Worm (Caenorhabditis elegans): ENCODE results near the gene W04H10.2.

W04H10.2 gene

ce11 chrII:578803-579202 is 26.6 kb upstream of the W04H10.2 start:
- TF ChIP-seq elt-1 (tag; optimal IDR thresholded peaks at IDR 0.05; ENCODE audit: borderline replicate concordance, insufficient read depth) (no peak), ham-2 (GFP tag; optimal IDR thresholded peaks at IDR 0.05) (no peak)

- TF ChIP-seq ztf-11 (tag; optimal IDR thresholded peaks at IDR 0.05) (no peak), unc-120 (tag; optimal IDR thresholded peaks at IDR 0.05; ENCODE audit: poor library complexity, severe bottlenecking) (peak; percentile 98), ces-1 (GFP tag; optimal IDR thresholded peaks at IDR 0.05) (peak; percentile 31)
Measured at ce11 chrII:580189-580643, 25.2 kb upstream of the W04H10.2 start, which contains the start of the genes cdc-37 and W08F4.3. TSS of gene cdc-37 (minus strand) at chrII:580593. TSS of gene W08F4.3 (plus strand) at chrII:580602.

ce11 chrII:581983-582382 is 23.4 kb upstream of the W04H10.2 start:
- TF ChIP-seq nhr-2 (tag; optimal IDR thresholded peaks at IDR 0.05) (no peak), ham-2 (GFP tag; optimal IDR thresholded peaks at IDR 0.05) (no peak), tbx-8 (GFP tag; optimal IDR thresholded peaks at IDR 0.05) (no peak), sptf-1 (tag; optimal IDR thresholded peaks at IDR 0.05) (no peak), cnd-1 (tag; optimal IDR thresholded peaks at IDR 0.05) (no peak), nhr-76 (tag; optimal IDR thresholded peaks at IDR 0.05) (no peak), nhr-12 (tag; optimal IDR thresholded peaks at IDR 0.05) (no peak), nhr-237 (tag; optimal IDR thresholded peaks at IDR 0.05) (no peak), ztf-11 (tag; optimal IDR thresholded peaks at IDR 0.05) (no peak), pha-4 (tag; optimal IDR thresholded peaks at IDR 0.05) (no peak), mep-1 (tag; optimal IDR thresholded peaks at IDR 0.05) (no peak), mab-5 (tag; optimal IDR thresholded peaks at IDR 0.05) (no peak), unc-39 (tag; optimal IDR thresholded peaks at IDR 0.05) (no peak), sem-2 (GFP tag; optimal IDR thresholded peaks at IDR 0.05) (no peak), bed-3 (GFP tag; optimal IDR thresholded peaks at IDR 0.05) (no peak), mls-2 (tag; optimal IDR thresholded peaks at IDR 0.05) (no peak), flh-1 (GFP tag; optimal IDR thresholded peaks at IDR 0.05) (no peak), lin-13 (tag; optimal IDR thresholded peaks at IDR 0.05) (no peak), elt-1 (tag; optimal IDR thresholded peaks at IDR 0.05; ENCODE audit: borderline replicate concordance, insufficient read depth) (no peak), lsy-2 (tag; optimal IDR thresholded peaks at IDR 0.05) (no peak)

- TF ChIP-seq snpc-4 (tag; optimal IDR thresholded peaks at IDR 0.05) (no peak), unc-120 (tag; optimal IDR thresholded peaks at IDR 0.05; ENCODE audit: poor library complexity, severe bottlenecking) (no peak), cnd-1 (tag; optimal IDR thresholded peaks at IDR 0.05) (no peak), mep-1 (tag; optimal IDR thresholded peaks at IDR 0.05) (no peak), lsy-2 (tag; optimal IDR thresholded peaks at IDR 0.05) (no peak), ces-1 (GFP tag; optimal IDR thresholded peaks at IDR 0.05) (no peak), ceh-83 (GFP tag; optimal IDR thresholded peaks at IDR 0.05) (no peak), nhr-2 (tag; optimal IDR thresholded peaks at IDR 0.05) (no peak), elt-3 (tag; optimal IDR thresholded peaks at IDR 0.05) (no peak), ham-2 (GFP tag; optimal IDR thresholded peaks at IDR 0.05) (no peak), pha-4 (tag; optimal IDR thresholded peaks at IDR 0.05) (no peak), mls-2 (tag; optimal IDR thresholded peaks at IDR 0.05) (no peak), unc-62 (GFP tag; optimal IDR thresholded peaks at IDR 0.05) (no peak)
Measured at ce11 chrII:582649-583048, 22.7 kb upstream of the W04H10.2 start, which contains the start of gene fbxb-14. TSS of gene fbxb-14 (minus strand) at chrII:582749.

ce11 chrII:584321-584848 is 21.0 kb upstream of the W04H10.2 start, which contains the start of the genes W08F4.12 and W08F4.13:
TSS of gene W08F4.12 (minus strand) at chrII:584421.
TSS of gene W08F4.13 (plus strand) at chrII:584798.
- no peak for TF ChIP-seq bed-3 (GFP tag; optimal IDR thresholded peaks at IDR 0.05)
- TF ChIP-seq nhr-76 (tag; optimal IDR thresholded peaks at IDR 0.05) = no peak
- TF ChIP-seq flh-1 (GFP tag; optimal IDR thresholded peaks at IDR 0.05) = no peak
- no peak for TF ChIP-seq ces-1 (GFP tag; optimal IDR thresholded peaks at IDR 0.05)
- TF ChIP-seq mab-5 (tag; optimal IDR thresholded peaks at IDR 0.05) = no peak
- no peak for TF ChIP-seq M03D4.4 (tag; optimal IDR thresholded peaks at IDR 0.05)
- TF ChIP-seq unc-120 (tag; optimal IDR thresholded peaks at IDR 0.05; ENCODE audit: poor library complexity, severe bottlenecking) = no peak
- TF ChIP-seq sptf-1 (tag; optimal IDR thresholded peaks at IDR 0.05) = no peak
- no peak for TF ChIP-seq unc-39 (tag; optimal IDR thresholded peaks at IDR 0.05)
- TF ChIP-seq ztf-11 (tag; optimal IDR thresholded peaks at IDR 0.05) = no peak
- no peak for TF ChIP-seq lin-32 (GFP tag; optimal IDR thresholded peaks at IDR 0.05)
- TF ChIP-seq ceh-43 (GFP tag; optimal IDR thresholded peaks at IDR 0.05) = no peak
- TF ChIP-seq nhr-12 (tag; optimal IDR thresholded peaks at IDR 0.05) = no peak
- TF ChIP-seq blmp-1 (tag; optimal IDR thresholded peaks at IDR 0.05) = no peak
- no peak for TF ChIP-seq elt-1 (tag; optimal IDR thresholded peaks at IDR 0.05; ENCODE audit: borderline replicate concordance, insufficient read depth)
- TF ChIP-seq lin-13 (tag; optimal IDR thresholded peaks at IDR 0.05) = no peak
- no peak for TF ChIP-seq sem-2 (GFP tag; optimal IDR thresholded peaks at IDR 0.05)
- no peak for TF ChIP-seq pha-4 (tag; optimal IDR thresholded peaks at IDR 0.05)
